Worm (Caenorhabditis elegans) whole organism, midembryonic: ENCODE data around the gene math-4.

Source experiments
- T22C8.4 ChIP-seq: fragments of 200-800 bp; sonication (Bioruptor generic); IDR thresholded peaks from 2 replicates; pipeline ENCODE4 v1.3.6; 2022; ENCODE audit warnings: missing genetic modification characterization, missing compliant biosample characterization
- cog-1 ChIP-seq: sonication (generic microtip); optimal IDR thresholded peaks from 2 replicates; lab custom pipeline; 2016; ENCODE audit warnings: missing genetic modification characterization, missing compliant biosample characterization
- flt-1 ChIP-seq: fragments of 200-800 bp; sonication (Bioruptor generic); IDR thresholded peaks from 2 replicates; pipeline ENCODE4 v1.3.6; 2022; ENCODE audit warnings: missing genetic modification characterization, missing compliant biosample characterization
- klf-2 ChIP-seq: fragments of 200-800 bp; sonication (Bioruptor generic); conservative IDR thresholded peaks from 2 replicates; pipeline ENCODE4 v1.3.6; 2022; ENCODE audit warnings: missing genetic modification reagents, missing genetic modification characterization, missing compliant biosample characterization
- med-1 ChIP-seq: sonication (generic microtip); optimal IDR thresholded peaks from 2 replicates; lab custom pipeline; 2017; ENCODE audit warnings: missing genetic modification characterization, mild to moderate bottlenecking, missing compliant biosample characterization, antibody characterized with exemption, missing genetic modification reagents; ENCODE audit not compliant: insufficient read depth
- ref-1 ChIP-seq: fragments of 200-800 bp; sonication (Bioruptor generic); conservative IDR thresholded peaks from 2 replicates; pipeline ENCODE4 v1.3.6; 2022; ENCODE audit warnings: missing genetic modification reagents, missing genetic modification characterization, missing compliant biosample characterization
- tab-1 ChIP-seq: fragments of 200-800 bp; sonication (Bioruptor generic); IDR thresholded peaks from 2 replicates; pipeline ENCODE4 v1.3.6; 2022; ENCODE audit warnings: missing genetic modification characterization, missing compliant biosample characterization
- ztf-23 ChIP-seq: fragments of 200-800 bp; sonication (Bioruptor generic); IDR thresholded peaks from 2 replicates; pipeline ENCODE4 v1.3.6; 2022; ENCODE audit warnings: missing genetic modification reagents, missing genetic modification characterization, missing compliant biosample characterization
- ztf-29 ChIP-seq: fragments of 200-800 bp; sonication (Bioruptor generic); IDR thresholded peaks from 2 replicates; pipeline ENCODE4 v1.3.6; 2022; ENCODE audit warnings: missing genetic modification reagents, missing genetic modification characterization, missing compliant biosample characterization

DNA sequence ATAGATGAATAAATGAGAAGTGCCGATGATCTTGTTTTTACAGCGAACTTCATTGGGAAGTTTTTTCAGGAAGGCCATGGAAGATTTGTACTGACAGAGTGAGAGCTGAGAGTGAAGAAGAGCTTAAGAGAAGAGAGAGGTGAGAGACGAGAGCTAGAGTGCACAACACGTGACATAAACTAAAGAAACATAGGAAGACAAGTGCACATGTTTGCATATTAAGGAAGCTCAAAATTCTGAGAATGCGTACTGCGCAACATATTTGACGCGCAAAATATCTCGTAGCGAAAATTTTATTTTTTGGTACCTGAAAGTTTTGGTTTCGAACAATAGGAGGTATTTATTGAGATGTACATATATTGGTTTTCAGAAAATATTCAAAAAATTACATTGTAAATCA, 25.8 kb upstream of the math-4 start, which contains the start of gene C08F1.8:
- TF ChIP-seq T22C8.4 (GFP tag; lab: Robert Waterston, UW) (no peak), med-1 (GFP tag; lab: Kevin White, UChicago) (no peak), ref-1 (no peak), klf-2 (GFP tag; lab: Robert Waterston, UW) (no peak), ztf-29 (GFP tag; lab: Robert Waterston, UW) (no peak), flt-1 (GFP tag; lab: Robert Waterston, UW) (no peak), cog-1 (no peak), ztf-23 (no peak), tab-1 (GFP tag; lab: Robert Waterston, UW) (no peak)
